Worm (Caenorhabditis elegans): ENCODE measurements around the gene try-8.

- TF ChIP-seq madf-9 (GFP tag; conservative IDR thresholded peaks at IDR 0.05): no peak
- TF ChIP-seq spr-1 (tag; optimal IDR thresholded peaks at IDR 0.05): no peak
- no peak for TF ChIP-seq mxl-3 (GFP tag; optimal IDR thresholded peaks at IDR 0.05)
- no peak for TF ChIP-seq cey-2 (tag; optimal IDR thresholded peaks at IDR 0.05; ENCODE audit: borderline replicate concordance, insufficient read depth)
- no peak for TF ChIP-seq nhr-42 (GFP tag; IDR thresholded peaks at IDR 0.05)
- TF ChIP-seq nhr-111 (GFP tag; optimal IDR thresholded peaks at IDR 0.05): no peak
- TF ChIP-seq nhr-237 (tag; optimal IDR thresholded peaks at IDR 0.05): no peak
- no peak for TF ChIP-seq F49E8.2 (tag; optimal IDR thresholded peaks at IDR 0.05; ENCODE audit: borderline replicate concordance)
- no peak for TF ChIP-seq mxl-2 (GFP tag; conservative IDR thresholded peaks at IDR 0.05)
- no peak for TF ChIP-seq ama-1 (optimal IDR thresholded peaks at IDR 0.05)
- TF ChIP-seq mdl-1 (tag; optimal IDR thresholded peaks at IDR 0.05): no peak
- no peak for TF ChIP-seq attf-4 (tag; optimal IDR thresholded peaks at IDR 0.05)
- TF ChIP-seq mes-2 (tag; optimal IDR thresholded peaks at IDR 0.05; ENCODE audit: poor library complexity, severe bottlenecking): no peak
Observed at ce11 chrV:7495189-7495588, 41.1 kb upstream of the try-8 start, which contains the start of gene srbc-11.

All from whole organism, L4 larva.